Fruit fly (Drosophila melanogaster) whole organism, adult: ENCODE results near the gene CG16723.

ENCODE experiments used
- CG11617 ChIP-seq: fragments of 200-800 bp; sonication (Bioruptor generic); optimal IDR thresholded peaks from 2 replicates; lab custom pipeline; 2017; ENCODE audit warnings: mild to moderate bottlenecking, missing biosample characterization, missing genetic modification reagents, missing genetic modification characterization
- CG1620 ChIP-seq: fragments of 200-800 bp; sonication (Bioruptor generic); optimal IDR thresholded peaks from 2 replicates; lab custom pipeline; 2016; ENCODE audit warnings: missing biosample characterization, missing genetic modification characterization
- CG33017 ChIP-seq: fragments of 200-800 bp; sonication (Bioruptor generic); optimal IDR thresholded peaks from 2 replicates; lab custom pipeline; 2018; ENCODE audit warnings: missing biosample characterization, mild to moderate bottlenecking, missing genetic modification characterization, moderate library complexity
- Clk ChIP-seq: fragments of 200-800 bp; sonication (Bioruptor generic); optimal IDR thresholded peaks from 2 replicates; lab custom pipeline; 2017; ENCODE audit warnings: missing biosample characterization, missing genetic modification characterization
- Crg-1 ChIP-seq: fragments of 200-800 bp; sonication (Bioruptor generic); optimal IDR thresholded peaks from 2 replicates; lab custom pipeline; 2016; ENCODE audit warnings: missing biosample characterization, missing genetic modification characterization
- Hr96 ChIP-seq: fragments of 200-800 bp; sonication (Bioruptor generic); optimal IDR thresholded peaks from 2 replicates; lab custom pipeline; 2016; ENCODE audit warnings: missing biosample characterization, missing genetic modification characterization
- bab1 ChIP-seq: fragments of 200-800 bp; sonication (Bioruptor generic); optimal IDR thresholded peaks from 3 replicates; lab custom pipeline; 2019; ENCODE audit warnings: missing biosample characterization, mild to moderate bottlenecking, missing genetic modification characterization, moderate library complexity
- cic ChIP-seq: fragments of 200-800 bp; sonication (Bioruptor generic); optimal IDR thresholded peaks from 2 replicates; lab custom pipeline; 2017; ENCODE audit warnings: missing biosample characterization, mild to moderate bottlenecking, missing genetic modification characterization, moderate library complexity
- cnc ChIP-seq, 2 experiments: fragments of >200 bp; optimal IDR thresholded peaks; 2 replicates each; lab custom pipeline; 2017
- kay ChIP-seq: fragments of 200-800 bp; sonication (Bioruptor generic); peaks from one replicate; lab custom pipeline; 2016; ENCODE audit warnings: missing biosample characterization, missing genetic modification characterization, borderline replicate concordance
- ovo ChIP-seq: fragments of 200-800 bp; sonication (Bioruptor generic); optimal IDR thresholded peaks from 2 replicates; lab custom pipeline; 2016; ENCODE audit warnings: missing biosample characterization, missing genetic modification characterization
- toe ChIP-seq: fragments of 200-800 bp; sonication (Bioruptor generic); optimal IDR thresholded peaks from 2 replicates; lab custom pipeline; 2016; ENCODE audit warnings: missing biosample characterization, missing genetic modification characterization

dm6 chr3R:23589719-23590118, 6.4 kb downstream of the CG16723 start, which contains the start of gene CG10182:
- TF ChIP-seq CG1620 (GFP tag; lab: Kevin White, UChicago) (no peak), CG33017 (no peak), Clk (GFP tag; lab: Kevin White, UChicago) (no peak), bab1 (no peak), ovo (GFP tag; lab: Kevin White, UChicago) (no peak), cic (GFP tag; lab: Kevin White, UChicago) (no peak), Crg-1 (GFP tag; lab: Kevin White, UChicago) (no peak), toe (GFP tag; lab: Kevin White, UChicago) (no peak), CG11617 (no peak), kay (GFP tag; lab: Kevin White, UChicago) (no peak), Hr96 (GFP tag; lab: Kevin White, UChicago) (no peak), cnc (optimal IDR thresholded peaks at IDR 0.05; lab: Kevin White, UChicago) (no peak)
